Fruit fly (Drosophila melanogaster): ENCODE results near the gene CLIP-190.

The CLIP-190 gene

dm6 chr2L:17429788-17430587, 45.5 kb downstream of the CLIP-190 start (continued):
- TF ChIP-seq grn (GFP tag; optimal IDR thresholded peaks at IDR 0.05): no peak
- TF ChIP-seq CG11560 (tag; IDR thresholded peaks at IDR 0.05): peak; percentile 78; the same call in 2 of the 3 replicates
- no peak for TF ChIP-seq sima (GFP tag; optimal IDR thresholded peaks at IDR 0.05)
- TF ChIP-seq dpn (GFP tag; optimal IDR thresholded peaks at IDR 0.05): peak; percentile 52 to 93
- peak; percentile 17 for TF ChIP-seq NK7.1 (GFP tag; optimal IDR thresholded peaks at IDR 0.05)
- TF ChIP-seq nau (GFP tag; optimal IDR thresholded peaks at IDR 0.05): peak; percentile 94
- TF ChIP-seq CG4328 (GFP tag; optimal IDR thresholded peaks at IDR 0.05): peak; percentile 90
- TF ChIP-seq Adf1 (GFP tag; IDR thresholded peaks at IDR 0.05): peak; percentile 47
- TF ChIP-seq ap (GFP tag; IDR thresholded peaks at IDR 0.05): peak; percentile 92
- peak; percentile 35 for TF ChIP-seq CG15073 (GFP tag; optimal IDR thresholded peaks at IDR 0.05)
- peak; percentile 83 for TF ChIP-seq kni (GFP tag; optimal IDR thresholded peaks at IDR 0.05)
- TF ChIP-seq NC2α (GFP tag; optimal IDR thresholded peaks at IDR 0.05): no peak
- TF ChIP-seq dysf (GFP tag; IDR thresholded peaks at IDR 0.05): peak; percentile 88
- peak; percentile 100 for TF ChIP-seq CG31441 (GFP tag; IDR thresholded peaks at IDR 0.05)
- peak; percentile 80 for TF ChIP-seq wdn (GFP tag; IDR thresholded peaks at IDR 0.05)
- TF ChIP-seq cwo (GFP tag; optimal IDR thresholded peaks at IDR 0.05): peak; percentile 94
- no peak for TF ChIP-seq ac (GFP tag; optimal IDR thresholded peaks at IDR 0.05)
- peak; percentile 90; the same call in 2 of the 3 replicates for TF ChIP-seq Mrtf (GFP tag; IDR thresholded peaks at IDR 0.05)
- TF ChIP-seq az2 (GFP tag; optimal IDR thresholded peaks at IDR 0.05): peak; percentile 94
- TF ChIP-seq Deaf1 (tag; optimal IDR thresholded peaks at IDR 0.05): peak; percentile 89
- TF ChIP-seq fu2 (GFP tag; optimal IDR thresholded peaks at IDR 0.05): peak; percentile 38
- peak; percentile 45 for TF ChIP-seq jumu (GFP tag; optimal IDR thresholded peaks at IDR 0.05)
- peak; percentile 98 for TF ChIP-seq CG17829 (tag; optimal IDR thresholded peaks at IDR 0.05)
- peak; percentile 85 for TF ChIP-seq Hsf (GFP tag; optimal IDR thresholded peaks at IDR 0.05)
- TF ChIP-seq Lhr (GFP tag; optimal IDR thresholded peaks at IDR 0.05): no peak
- TF ChIP-seq Hr78 (GFP tag; optimal IDR thresholded peaks at IDR 0.05): peak in 1 of 2 experiments; percentile 96
- TF ChIP-seq kah (GFP tag; optimal IDR thresholded peaks at IDR 0.05): peak; percentile 95
- TF ChIP-seq CG32532 (GFP tag; IDR thresholded peaks at IDR 0.05): peak; percentile 87
- TF ChIP-seq hbn (GFP tag; IDR thresholded peaks at IDR 0.05; ENCODE audit: partially characterized antibody): no peak
- peak; percentile 77 for TF ChIP-seq H2.0 (GFP tag; IDR thresholded peaks at IDR 0.05)
- peak; percentile 95 for TF ChIP-seq ind (GFP tag; optimal IDR thresholded peaks at IDR 0.05)
- TF ChIP-seq CG2889 (GFP tag; IDR thresholded peaks at IDR 0.05): peak; percentile 76; the same call in 2 of the 3 replicates
- peak; percentile 76 for TF ChIP-seq E2f2 (GFP tag; IDR thresholded peaks at IDR 0.05)
- TF ChIP-seq Mes4 (GFP tag; optimal IDR thresholded peaks at IDR 0.05): peak; percentile 30
- TF ChIP-seq CG18599 (GFP tag; optimal IDR thresholded peaks at IDR 0.05): peak; percentile 95
- TF ChIP-seq sqz (GFP tag; optimal IDR thresholded peaks at IDR 0.05): peak; percentile 96
- peak; percentile 94 for TF ChIP-seq CG6765 (GFP tag; optimal IDR thresholded peaks at IDR 0.05)
- no peak for TF ChIP-seq HLHmδ (GFP tag; optimal IDR thresholded peaks at IDR 0.05)
- no peak for TF ChIP-seq CG12744 (GFP tag; optimal IDR thresholded peaks at IDR 0.05)
- TF ChIP-seq CG10147 (GFP tag; optimal IDR thresholded peaks at IDR 0.05): peak; percentile 61
- TF ChIP-seq CG15601 (tag; optimal IDR thresholded peaks at IDR 0.05): peak; percentile 46
- TF ChIP-seq hkb (optimal IDR thresholded peaks at IDR 0.05): no peak
- TF ChIP-seq hkb (GFP tag; IDR thresholded peaks at IDR 0.05): peak; percentile 82
- TF ChIP-seq fd64A (GFP tag; optimal IDR thresholded peaks at IDR 0.05): peak; percentile 63
- TF ChIP-seq rib (GFP tag; IDR thresholded peaks at IDR 0.05): peak; percentile 72; the same call in 1 of the 2 replicates
- TF ChIP-seq dmrt11E (tag; optimal IDR thresholded peaks at IDR 0.05): peak; percentile 85
- TF ChIP-seq otp (GFP tag; IDR thresholded peaks at IDR 0.05): peak; percentile 74
- TF ChIP-seq seq (GFP tag; IDR thresholded peaks at IDR 0.05): peak; percentile 90
- no peak for TF ChIP-seq prd (optimal IDR thresholded peaks at IDR 0.05)
- peak; percentile 92 for TF ChIP-seq prd (GFP tag; IDR thresholded peaks at IDR 0.05)
